Worm (Caenorhabditis elegans): ENCODE data around the gene acr-14.

DNA sequence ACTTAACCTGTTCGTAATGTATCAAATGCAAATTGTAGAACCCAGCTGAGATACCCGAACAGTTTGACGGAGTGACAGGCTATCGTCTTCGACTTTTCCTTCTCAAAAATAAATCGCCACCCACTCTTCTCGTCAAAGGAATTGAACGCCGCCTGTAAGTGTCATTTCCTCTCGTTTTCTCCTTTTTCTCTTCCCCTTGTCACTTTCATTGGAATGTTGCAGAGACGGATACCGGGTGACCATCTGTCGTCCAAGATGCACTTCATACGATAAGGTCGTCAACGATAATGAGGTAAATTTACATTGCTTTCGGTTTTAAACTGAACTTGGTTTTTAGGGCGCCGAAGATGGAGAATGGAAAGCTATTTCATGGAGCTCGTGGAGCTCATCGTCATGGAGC, 22.8 kb upstream of the acr-14 start:
- TF ChIP-seq cebp-2 (GFP tag; IDR thresholded peaks at IDR 0.05) (no peak), ceh-40 (GFP tag; IDR thresholded peaks at IDR 0.05) (no peak), ccch-3 (GFP tag; optimal IDR thresholded peaks at IDR 0.05) (no peak), hrde-1 (tag; optimal IDR thresholded peaks at IDR 0.05; ENCODE audit: borderline replicate concordance) (no peak), hmg-20 (GFP tag; IDR thresholded peaks at IDR 0.05) (no peak)

All from whole organism, young adult.